Fruit fly (Drosophila melanogaster) whole organism, prepupa: Measurements from ENCODE around the gene CG1537.

Experiments
- fd59A ChIP-seq: fragments of 200-800 bp; sonication (Bioruptor generic); optimal IDR thresholded peaks from 2 replicates; lab custom pipeline; 2017; ENCODE audit warnings: missing biosample characterization, mild to moderate bottlenecking, missing genetic modification characterization, missing genetic modification reagents
- topi ChIP-seq: fragments of 200-800 bp; sonication (Bioruptor generic); optimal IDR thresholded peaks from 3 replicates; lab custom pipeline; 2016; ENCODE audit warnings: missing biosample characterization, missing genetic modification characterization

DNA sequence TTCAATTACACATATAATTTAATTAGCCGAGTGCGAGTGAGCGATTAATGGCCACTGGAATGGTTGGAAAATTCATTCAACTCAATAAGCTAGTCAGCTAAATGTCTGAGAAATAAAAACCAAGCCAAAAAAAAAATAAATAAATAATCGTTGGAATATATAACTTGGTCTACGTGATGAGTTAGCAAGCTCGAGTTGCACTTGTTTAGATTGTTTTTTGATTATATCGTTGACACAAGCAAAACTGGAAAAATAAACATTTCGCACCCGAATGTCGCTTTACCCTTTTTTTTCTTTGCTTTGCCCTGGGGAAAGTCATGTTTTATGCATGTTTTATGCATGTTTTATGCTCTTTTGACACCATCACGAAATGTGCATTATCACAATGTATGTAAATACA lies 20.0 kb upstream of the CG1537 start:
- no peak for TF ChIP-seq fd59A (GFP tag; lab: Kevin White, UChicago)
- TF ChIP-seq topi (GFP tag; lab: Kevin White, UChicago), result no peak
